Fruit fly (Drosophila melanogaster) whole organism, embryonic: Measurements from ENCODE around the gene KFase.

ENCODE experiments used
- Asciz ChIP-seq: fragments of 200-800 bp; sonication (Bioruptor generic); optimal IDR thresholded peaks from 2 replicates; lab custom pipeline; 2017; ENCODE audit warnings: missing biosample characterization, mild to moderate bottlenecking, missing genetic modification characterization, missing genetic modification reagents
- Bgb ChIP-seq: fragments of 200-800 bp; sonication (Bioruptor generic); IDR thresholded peaks from 2 replicates; pipeline ENCODE4 v1.3.6; 2022; ENCODE audit warnings: missing biosample characterization, missing genetic modification characterization; ENCODE audit not compliant: partially characterized antibody
- CG10462 ChIP-seq: fragments of 200-800 bp; sonication (Bioruptor generic); optimal IDR thresholded peaks from 2 replicates; lab custom pipeline; 2016; ENCODE audit warnings: missing biosample characterization, missing genetic modification characterization
- CG10654 ChIP-seq: fragments of 200-800 bp; sonication (Bioruptor generic); optimal IDR thresholded peaks from 2 replicates; lab custom pipeline; 2016; ENCODE audit warnings: missing biosample characterization, missing genetic modification characterization
- CG11247 ChIP-seq: fragments of 200-800 bp; sonication (Bioruptor generic); IDR thresholded peaks from 2 replicates; pipeline ENCODE4 v1.3.6; 2022; ENCODE audit warnings: missing biosample characterization, missing genetic modification characterization
- CG1529 ChIP-seq: fragments of 200-800 bp; sonication (Bioruptor generic); optimal IDR thresholded peaks from 3 replicates; lab custom pipeline; 2018; ENCODE audit warnings: missing biosample characterization, missing genetic modification characterization
- CG17186 ChIP-seq: fragments of 200-800 bp; sonication (Bioruptor generic); optimal IDR thresholded peaks from 3 replicates; lab custom pipeline; 2017; ENCODE audit warnings: missing biosample characterization, missing genetic modification reagents, missing genetic modification characterization
- CG17802 ChIP-seq: fragments of 200-800 bp; sonication (Bioruptor generic); optimal IDR thresholded peaks from 2 replicates; lab custom pipeline; 2018; ENCODE audit warnings: missing biosample characterization, mild to moderate bottlenecking, missing genetic modification characterization, moderate library complexity
- CG2116 ChIP-seq: fragments of 200-800 bp; sonication (Bioruptor generic); optimal IDR thresholded peaks from 3 replicates; lab custom pipeline; 2018; ENCODE audit warnings: missing biosample characterization, mild to moderate bottlenecking, missing genetic modification characterization
- CG3065 ChIP-seq: fragments of 200-800 bp; sonication (Bioruptor generic); optimal IDR thresholded peaks from 2 replicates; lab custom pipeline; 2016; ENCODE audit warnings: missing biosample characterization, missing genetic modification characterization
- CG34224 ChIP-seq: fragments of 200-800 bp; sonication (Bioruptor generic); IDR thresholded peaks from 3 replicates; pipeline ENCODE4 v1.3.6; 2022; ENCODE audit warnings: missing biosample characterization, missing genetic modification characterization; ENCODE audit not compliant: partially characterized antibody
- CG6813 ChIP-seq: fragments of 200-800 bp; sonication (Bioruptor generic); optimal IDR thresholded peaks from 2 replicates; lab custom pipeline; 2017; ENCODE audit warnings: missing biosample characterization, missing genetic modification characterization, mild to moderate bottlenecking, moderate library complexity, missing genetic modification reagents
- CG7357 ChIP-seq: fragments of 200-800 bp; sonication (Bioruptor generic); IDR thresholded peaks from 3 replicates; pipeline ENCODE4 v1.3.6; 2022; ENCODE audit warnings: missing biosample characterization, missing genetic modification characterization
- CG7987 ChIP-seq: fragments of 200-800 bp; sonication (Bioruptor generic); optimal IDR thresholded peaks from 2 replicates; lab custom pipeline; 2018; ENCODE audit warnings: missing biosample characterization, mild to moderate bottlenecking, missing genetic modification characterization, moderate library complexity
- CHES-1-like ChIP-seq: fragments of 200-800 bp; sonication (Bioruptor generic); optimal IDR thresholded peaks from 2 replicates; lab custom pipeline; 2016; ENCODE audit warnings: missing biosample characterization, missing genetic modification characterization
- Dip3 ChIP-seq: fragments of 200-800 bp; sonication (Bioruptor generic); optimal IDR thresholded peaks from 3 replicates; lab custom pipeline; 2016; ENCODE audit warnings: missing biosample characterization, missing genetic modification characterization
- Dp ChIP-seq: fragments of 200-800 bp; sonication (Bioruptor generic); optimal IDR thresholded peaks from 2 replicates; lab custom pipeline; 2018; ENCODE audit warnings: missing biosample characterization, mild to moderate bottlenecking, missing genetic modification characterization, moderate library complexity
- Dref ChIP-seq: fragments of 200-800 bp; sonication (Bioruptor generic); IDR thresholded peaks from 2 replicates; pipeline ENCODE4 v1.3.6; 2022; ENCODE audit warnings: missing biosample characterization, missing genetic modification characterization
- E2f2 ChIP-seq: fragments of 200-800 bp; sonication (Bioruptor generic); IDR thresholded peaks from 2 replicates; pipeline ENCODE4 v1.3.6; 2022; ENCODE audit warnings: missing biosample characterization, missing genetic modification characterization
- Ets65A ChIP-seq: fragments of 200-800 bp; sonication (Bioruptor generic); peaks from one replicate; lab custom pipeline; 2016; ENCODE audit warnings: missing biosample characterization, missing genetic modification characterization
- H15 ChIP-seq: fragments of 200-800 bp; sonication (Bioruptor generic); IDR thresholded peaks from 3 replicates; pipeline ENCODE4 v1.3.6; 2022; ENCODE audit warnings: missing biosample characterization, missing genetic modification characterization
- HLH3B ChIP-seq: fragments of 200-800 bp; sonication (Bioruptor generic); IDR thresholded peaks from 2 replicates; pipeline ENCODE4 v1.3.6; 2022; ENCODE audit warnings: missing biosample characterization, missing genetic modification characterization
- MESR4 ChIP-seq: fragments of 200-800 bp; sonication (Bioruptor generic); optimal IDR thresholded peaks from 2 replicates; lab custom pipeline; 2018; ENCODE audit warnings: missing biosample characterization, mild to moderate bottlenecking, missing genetic modification characterization, moderate library complexity
- NFAT ChIP-seq: fragments of 200-800 bp; sonication (Bioruptor generic); IDR thresholded peaks from 2 replicates; pipeline ENCODE4 v1.3.6; 2022; ENCODE audit warnings: missing biosample characterization, missing genetic modification characterization
- Nf-YA ChIP-seq: fragments of 200-800 bp; sonication (Bioruptor generic); IDR thresholded peaks from 2 replicates; pipeline ENCODE4 v1.3.6; 2022; ENCODE audit warnings: missing biosample characterization, missing genetic modification characterization
- Scr ChIP-seq: fragments of 200-800 bp; sonication (Bioruptor generic); IDR thresholded peaks from 2 replicates; pipeline ENCODE4 v1.3.6; 2022; ENCODE audit warnings: missing biosample characterization, missing genetic modification characterization; ENCODE audit not compliant: partially characterized antibody
- Six4 ChIP-seq: fragments of 200-800 bp; sonication (Bioruptor generic); optimal IDR thresholded peaks from 2 replicates; lab custom pipeline; 2016; ENCODE audit warnings: missing biosample characterization, missing genetic modification characterization
- Trl ChIP-seq, 3 experiments: fragments of >200 bp in 2 of 3; fragments of 200-800 bp in 1 of 3; sonication (Bioruptor generic) in 1 of 3; optimal IDR thresholded peaks; 2 replicates in 1 of 3; 3 replicates in 2 of 3; lab custom pipeline; 2016 to 2017; ENCODE audit warnings: missing biosample characterization in 1 of 3, missing genetic modification characterization in 1 of 3
- Usf ChIP-seq: fragments of 200-800 bp; sonication (Bioruptor generic); optimal IDR thresholded peaks from 2 replicates; lab custom pipeline; 2017; ENCODE audit warnings: missing genotype, missing biosample characterization, missing genetic modification characterization
- ase ChIP-seq: fragments of 200-800 bp; sonication (Bioruptor generic); IDR thresholded peaks from 3 replicates; pipeline ENCODE4 v1.3.6; 2022; ENCODE audit warnings: missing biosample characterization, missing genetic modification characterization
- bsh ChIP-seq, 2 experiments: fragments of 200-800 bp; sonication (Bioruptor generic); optimal IDR thresholded peaks; 2 replicates each; lab custom pipeline; 2017 to 2018; ENCODE audit warnings: mild to moderate bottlenecking in 2 of 2, missing biosample characterization in 2 of 2, missing genetic modification characterization in 2 of 2, moderate library complexity in 1 of 2
- corto ChIP-seq: fragments of 200-800 bp; sonication (Bioruptor generic); optimal IDR thresholded peaks from 2 replicates; lab custom pipeline; 2016; ENCODE audit warnings: missing biosample characterization, mild to moderate bottlenecking, missing genetic modification characterization, moderate library complexity
- dpn ChIP-seq, 2 experiments: fragments of 200-800 bp; sonication (Bioruptor generic); optimal IDR thresholded peaks; 3 replicates each; lab custom pipeline; 2016; ENCODE audit warnings: missing biosample characterization in 2 of 2, missing genetic modification characterization in 2 of 2
- fd102C ChIP-seq: fragments of 200-800 bp; sonication (Bioruptor generic); optimal IDR thresholded peaks from 2 replicates; lab custom pipeline; 2018; ENCODE audit warnings: missing biosample characterization, mild to moderate bottlenecking, missing genetic modification characterization, moderate library complexity
- gro ChIP-seq: fragments of 200-800 bp; sonication (Bioruptor generic); optimal IDR thresholded peaks from 2 replicates; lab custom pipeline; 2016; ENCODE audit warnings: missing biosample characterization, missing genetic modification characterization
- hth ChIP-seq: fragments of >200 bp; optimal IDR thresholded peaks from 2 replicates; lab custom pipeline; 2017; ENCODE audit warnings: inconsistent platforms
- jigr1 ChIP-seq: fragments of 200-800 bp; sonication (Bioruptor generic); IDR thresholded peaks from 3 replicates; pipeline ENCODE4 v1.3.6; 2022; ENCODE audit warnings: missing biosample characterization, missing genetic modification characterization
- knrl ChIP-seq: fragments of 200-800 bp; sonication (Bioruptor generic); IDR thresholded peaks from 3 replicates; pipeline ENCODE4 v1.3.6; 2022; ENCODE audit warnings: missing biosample characterization, missing genetic modification characterization; ENCODE audit not compliant: partially characterized antibody
- pfk ChIP-seq: fragments of 200-800 bp; sonication (Bioruptor generic); optimal IDR thresholded peaks from 2 replicates; lab custom pipeline; 2018; ENCODE audit warnings: missing biosample characterization, mild to moderate bottlenecking, missing genetic modification characterization, moderate library complexity
- repo ChIP-seq: fragments of 200-800 bp; sonication (Bioruptor generic); optimal IDR thresholded peaks from 2 replicates; lab custom pipeline; 2016; ENCODE audit warnings: missing biosample characterization, missing genetic modification characterization
- sd ChIP-seq: fragments of 200-800 bp; sonication (Bioruptor generic); optimal IDR thresholded peaks from 3 replicates; lab custom pipeline; 2018; ENCODE audit warnings: missing biosample characterization, mild to moderate bottlenecking, missing genetic modification characterization, moderate library complexity
- shn ChIP-seq: fragments of 200-800 bp; sonication (Bioruptor generic); optimal IDR thresholded peaks from 3 replicates; lab custom pipeline; 2016; ENCODE audit warnings: missing biosample characterization, missing genetic modification characterization
- slou ChIP-seq: fragments of 200-800 bp; sonication (Bioruptor generic); optimal IDR thresholded peaks from 3 replicates; lab custom pipeline; 2016; ENCODE audit warnings: missing biosample characterization, missing genetic modification characterization
- sob ChIP-seq: fragments of 200-800 bp; sonication (Bioruptor generic); IDR thresholded peaks from 2 replicates; pipeline ENCODE4 v1.3.6; 2022; ENCODE audit warnings: missing biosample characterization, missing genetic modification characterization
- tap ChIP-seq: fragments of 200-800 bp; optimal IDR thresholded peaks from 3 replicates; lab custom pipeline; 2019; ENCODE audit warnings: missing biosample characterization, mild to moderate bottlenecking, missing genetic modification characterization, moderate library complexity
- tin ChIP-seq: fragments of 200-800 bp; sonication (Bioruptor generic); optimal IDR thresholded peaks from 3 replicates; lab custom pipeline; 2016; ENCODE audit warnings: missing biosample characterization, missing genetic modification characterization
- tll ChIP-seq, 2 experiments: fragments of 200-800 bp in 1 of 2; fragments of >200 bp in 1 of 2; sonication (Bioruptor generic) in 1 of 2; optimal IDR thresholded peaks; 2 replicates each; lab custom pipeline; 2017 to 2019; ENCODE audit warnings: missing biosample characterization in 2 of 2, missing genetic modification characterization in 2 of 2, mild to moderate bottlenecking in 1 of 2, moderate library complexity in 1 of 2
- vnd ChIP-seq: fragments of 200-800 bp; sonication (Bioruptor generic); IDR thresholded peaks from 3 replicates; pipeline ENCODE4 v1.3.6; 2022; ENCODE audit warnings: missing biosample characterization, missing genetic modification characterization; ENCODE audit not compliant: partially characterized antibody
- zen2 ChIP-seq: fragments of 200-800 bp; sonication (Bioruptor generic); IDR thresholded peaks from 3 replicates; pipeline ENCODE4 v1.3.6; 2022; ENCODE audit warnings: missing biosample characterization, missing genetic modification characterization; ENCODE audit not compliant: partially characterized antibody

The KFase gene

DNA sequence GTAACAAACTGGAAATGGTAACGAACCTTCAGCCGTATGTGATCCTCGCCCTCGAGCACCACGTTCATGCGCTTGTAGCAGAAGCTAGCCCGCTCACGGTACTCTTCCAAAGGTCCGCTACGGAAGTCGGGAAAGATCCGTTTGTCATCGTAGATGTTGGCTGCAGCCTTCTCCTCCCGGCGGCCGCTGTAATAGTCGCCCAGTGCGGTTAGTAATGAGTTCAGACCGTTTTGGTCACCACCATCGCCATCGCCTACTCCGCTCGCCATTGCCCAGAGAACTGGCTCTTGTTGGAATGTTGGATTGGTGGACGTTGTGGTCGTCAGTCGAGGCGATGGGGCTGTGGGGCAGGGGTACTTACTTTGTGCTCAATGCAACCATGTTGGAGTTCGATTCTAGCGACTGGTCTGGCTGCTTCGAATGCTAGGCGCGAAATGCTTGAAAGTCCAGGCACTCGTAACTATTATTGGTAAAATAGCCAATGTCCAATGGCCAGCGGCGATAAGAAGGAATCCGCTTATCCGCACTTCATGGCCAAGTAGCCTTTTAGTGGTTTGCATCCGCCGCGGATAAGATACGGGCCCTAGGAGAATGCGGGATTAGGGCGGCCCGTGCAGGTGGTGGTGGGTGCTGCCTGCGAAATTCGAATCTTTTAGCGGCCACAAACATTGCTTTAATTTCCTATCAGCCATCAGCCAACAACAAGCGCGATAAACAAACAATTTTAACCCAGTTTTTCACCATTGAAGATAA, 40.8 kb downstream of the KFase start (continued):
- TF ChIP-seq CG10462 (GFP tag; lab: Kevin White, UChicago) (no peak), CG11247 (no peak), sob (GFP tag; lab: Robert Waterston, UW) (no peak), CG34224 (GFP tag; lab: Robert Waterston, UW) (no peak), Dp (GFP tag; lab: Kevin White, UChicago) (no peak), HLH3B (GFP tag; lab: Robert Waterston, UW) (no peak), gro (GFP tag; lab: Kevin White, UChicago) (no peak), CG1529 (no peak), H15 (GFP tag; lab: Robert Waterston, UW) (no peak), fd102C (GFP tag; lab: Kevin White, UChicago) (no peak), CG7987 (GFP tag; lab: Kevin White, UChicago) (no peak), CG3065 (GFP tag; lab: Kevin White, UChicago) (no peak), shn (GFP tag; lab: Kevin White, UChicago) (no peak), CHES-1-like (GFP tag; lab: Kevin White, UChicago) (no peak), dpn (GFP tag; optimal IDR thresholded peaks at IDR 0.05; lab: Kevin White, UChicago) (no peak), CG17186 (GFP tag; lab: Kevin White, UChicago) (no peak), Dip3 (GFP tag; lab: Kevin White, UChicago) (no peak), tll (GFP tag; optimal IDR thresholded peaks at IDR 0.05; lab: Kevin White, UChicago) (no peak), Trl (optimal IDR thresholded peaks at IDR 0.05; lab: Kevin White, UChicago) (no peak), Trl (GFP tag; optimal IDR thresholded peaks at IDR 0.05; lab: Kevin White, UChicago) (no peak), ase (GFP tag; lab: Robert Waterston, UW) (no peak), bsh (GFP tag; optimal IDR thresholded peaks at IDR 0.05; lab: Kevin White, UChicago) (no peak), CG6813 (GFP tag; lab: Kevin White, UChicago) (no peak), zen2 (no peak), tin (GFP tag; lab: Kevin White, UChicago) (no peak), CG17802 (tag; lab: Kevin White, UChicago) (no peak), hth (lab: Kevin White, UChicago) (no peak), CG10654 (GFP tag; lab: Kevin White, UChicago) (no peak), jigr1 (GFP tag; lab: Robert Waterston, UW) (no peak), E2f2 (no peak; the same call in 1 of the 2 replicates), Six4 (GFP tag; lab: Kevin White, UChicago) (no peak), pfk (GFP tag; lab: Kevin White, UChicago) (no peak), knrl (no peak), Dref (GFP tag; lab: Robert Waterston, UW) (peak; percentile 41; the same call in 1 of the 2 replicates), vnd (no peak), CG2116 (GFP tag; lab: Kevin White, UChicago) (peak; percentile 88), Scr (GFP tag; lab: Robert Waterston, UW) (no peak), Ets65A (no peak), Nf-YA (GFP tag; lab: Robert Waterston, UW) (no peak), CG7357 (no peak), NFAT (GFP tag; lab: Robert Waterston, UW) (no peak), corto (GFP tag; lab: Kevin White, UChicago) (no peak), MESR4 (GFP tag; lab: Kevin White, UChicago) (peak; percentile 14), Asciz (GFP tag; lab: Kevin White, UChicago) (no peak), Usf (GFP tag; lab: Kevin White, UChicago) (no peak), sd (tag; lab: Kevin White, UChicago) (peak; percentile 68), repo (GFP tag; lab: Kevin White, UChicago) (no peak), slou (GFP tag; lab: Kevin White, UChicago) (no peak), tap (tag; lab: Kevin White, UChicago) (no peak), Bgb (GFP tag; lab: Robert Waterston, UW) (peak; percentile 10; the same call in 1 of the 2 replicates)
